Worm (Caenorhabditis elegans) whole organism, L2 larva: ENCODE results near the gene T19E7.6.

Experiments
- C34F6.9 ChIP-seq: fragments of 150-350 bp; optimal IDR thresholded peaks from 2 replicates; lab custom pipeline; 2014; ENCODE audit warnings: missing biosample characterization, missing genetic modification characterization
- F13H6.1 ChIP-seq: sonication (generic microtip); optimal IDR thresholded peaks from 2 replicates; lab custom pipeline; 2016; ENCODE audit warnings: missing genetic modification characterization, missing compliant biosample characterization
- ama-1 ChIP-seq: fragments of 150-350 bp; optimal IDR thresholded peaks from 2 replicates; lab custom pipeline; 2018; ENCODE audit warnings: inconsistent platforms
- blmp-1 ChIP-seq: sonication (generic microtip); optimal IDR thresholded peaks from 2 replicates; lab custom pipeline; 2017; ENCODE audit warnings: missing genetic modification characterization, mild to moderate bottlenecking, missing compliant biosample characterization, antibody characterized with exemption, moderate library complexity; ENCODE audit not compliant: insufficient read depth
- ceh-16 ChIP-seq: fragments of 150-350 bp; optimal IDR thresholded peaks from 2 replicates; lab custom pipeline; 2014; ENCODE audit warnings: missing biosample characterization, missing genetic modification characterization
- ceh-82 ChIP-seq: fragments of 150-350 bp; optimal IDR thresholded peaks from 2 replicates; lab custom pipeline; 2014; ENCODE audit warnings: missing biosample characterization, missing genetic modification characterization
- crh-2 ChIP-seq: sonication (generic microtip); optimal IDR thresholded peaks from 2 replicates; lab custom pipeline; 2017; ENCODE audit warnings: missing biosample characterization, missing genetic modification characterization
- dmd-4 ChIP-seq: sonication (generic microtip); optimal IDR thresholded peaks from 2 replicates; lab custom pipeline; 2017; ENCODE audit warnings: missing biosample characterization, missing genetic modification characterization
- egl-27 ChIP-seq: sonication (generic microtip); optimal IDR thresholded peaks from 3 replicates; lab custom pipeline; 2017; ENCODE audit warnings: missing biosample characterization, missing genetic modification reagents, missing genetic modification characterization
- elt-3 ChIP-seq: sonication (generic microtip); optimal IDR thresholded peaks from 2 replicates; lab custom pipeline; 2017; ENCODE audit warnings: missing biosample characterization, missing genetic modification characterization
- fos-1 ChIP-seq: fragments of 150-350 bp; optimal IDR thresholded peaks from 2 replicates; lab custom pipeline; 2014; ENCODE audit warnings: missing biosample characterization, missing genetic modification characterization
- gmeb-1 ChIP-seq: fragments of 150-350 bp; optimal IDR thresholded peaks from 2 replicates; lab custom pipeline; 2014; ENCODE audit warnings: missing biosample characterization, missing genetic modification characterization
- lin-11 ChIP-seq: fragments of 150-350 bp; sonication (generic microtip); optimal IDR thresholded peaks from 2 replicates; lab custom pipeline; 2014; ENCODE audit warnings: missing biosample characterization, missing genetic modification characterization, inconsistent platforms, mixed read lengths
- lin-13 ChIP-seq: fragments of 150-350 bp; optimal IDR thresholded peaks from 2 replicates; lab custom pipeline; 2014; ENCODE audit warnings: missing biosample characterization, missing genetic modification reagents, missing genetic modification characterization
- lsy-2 ChIP-seq, 2 experiments: fragments of 150-350 bp in 1 of 2; sonication (generic microtip) in 1 of 2; optimal IDR thresholded peaks; 2 replicates each; lab custom pipeline; 2014 to 2017; ENCODE audit warnings: missing biosample characterization in 2 of 2, missing genetic modification characterization in 2 of 2
- mab-5 ChIP-seq: fragments of 150-350 bp; optimal IDR thresholded peaks from 2 replicates; lab custom pipeline; 2014; ENCODE audit warnings: missing biosample characterization, missing genetic modification characterization
- mdl-1 ChIP-seq, 2 experiments: fragments of 150-350 bp in 1 of 2; sonication (generic microtip) in 1 of 2; optimal IDR thresholded peaks; 2 replicates each; lab custom pipeline; 2017; ENCODE audit warnings: missing biosample characterization in 2 of 2, missing genetic modification characterization in 2 of 2
- nhr-10 ChIP-seq: sonication (generic microtip); optimal IDR thresholded peaks from 2 replicates; lab custom pipeline; 2017; ENCODE audit warnings: missing biosample characterization, missing genetic modification characterization
- nhr-129 ChIP-seq: fragments of 150-350 bp; optimal IDR thresholded peaks from 2 replicates; lab custom pipeline; 2014; ENCODE audit warnings: missing biosample characterization, missing genetic modification characterization
- nhr-21 ChIP-seq: fragments of 150-350 bp; optimal IDR thresholded peaks from 2 replicates; lab custom pipeline; 2014; ENCODE audit warnings: missing biosample characterization, missing genetic modification characterization
- nhr-237 ChIP-seq: fragments of 150-350 bp; optimal IDR thresholded peaks from 2 replicates; lab custom pipeline; 2014; ENCODE audit warnings: missing biosample characterization, missing genetic modification characterization
- nhr-25 ChIP-seq: fragments of 150-350 bp; sonication (generic microtip); optimal IDR thresholded peaks from 3 replicates; lab custom pipeline; 2014; ENCODE audit warnings: missing biosample characterization, missing genetic modification characterization
- nhr-6 ChIP-seq: fragments of 150-350 bp; optimal IDR thresholded peaks from 2 replicates; lab custom pipeline; 2014; ENCODE audit warnings: missing biosample characterization, missing genetic modification characterization
- nhr-77 ChIP-seq: fragments of 150-350 bp; optimal IDR thresholded peaks from 2 replicates; lab custom pipeline; 2014; ENCODE audit warnings: missing biosample characterization, missing genetic modification characterization
- peb-1 ChIP-seq: fragments of 150-350 bp; optimal IDR thresholded peaks from 2 replicates; lab custom pipeline; 2014; ENCODE audit warnings: missing biosample characterization, missing genetic modification characterization
- sem-4 ChIP-seq: fragments of 150-350 bp; optimal IDR thresholded peaks from 2 replicates; lab custom pipeline; 2014; ENCODE audit warnings: missing biosample characterization, missing genetic modification reagents, missing genetic modification characterization
- skn-1 ChIP-seq: sonication (generic microtip); optimal IDR thresholded peaks from 2 replicates; lab custom pipeline; 2017; ENCODE audit warnings: missing biosample characterization, missing genetic modification characterization
- sma-3 ChIP-seq: sonication (generic microtip); optimal IDR thresholded peaks from 2 replicates; lab custom pipeline; 2016; ENCODE audit warnings: missing genetic modification reagents, missing genetic modification characterization, missing compliant biosample characterization
- sma-9 ChIP-seq, 2 experiments: fragments of 150-350 bp in 1 of 2; sonication (generic microtip) in 1 of 2; optimal IDR thresholded peaks; 2 replicates each; lab custom pipeline; 2014 to 2016; ENCODE audit warnings: missing genetic modification characterization in 2 of 2, mild to moderate bottlenecking in 1 of 2, missing biosample characterization in 1 of 2, missing compliant biosample characterization in 1 of 2, missing genetic modification reagents in 1 of 2, moderate library complexity in 1 of 2
- snpc-4 ChIP-seq: fragments of 150-350 bp; optimal IDR thresholded peaks from 2 replicates; lab custom pipeline; 2014; ENCODE audit warnings: missing biosample characterization, missing genetic modification characterization
- unc-39 ChIP-seq: fragments of 150-350 bp; optimal IDR thresholded peaks from 2 replicates; lab custom pipeline; 2014; ENCODE audit warnings: missing biosample characterization, missing genetic modification characterization
- zag-1 ChIP-seq: fragments of 150-350 bp; optimal IDR thresholded peaks from 2 replicates; lab custom pipeline; 2014; ENCODE audit warnings: missing biosample characterization, missing genetic modification characterization
- ztf-1 ChIP-seq: fragments of 200-800 bp; sonication (Bioruptor generic); conservative IDR thresholded peaks from 2 replicates; pipeline ENCODE4 v1.3.6; 2022; ENCODE audit warnings: missing genetic modification characterization, missing compliant biosample characterization
- ztf-11 ChIP-seq: sonication (generic microtip); optimal IDR thresholded peaks from 2 replicates; lab custom pipeline; 2017; ENCODE audit warnings: missing biosample characterization, missing genetic modification characterization
- ztf-4 ChIP-seq: fragments of 150-350 bp; optimal IDR thresholded peaks from 2 replicates; lab custom pipeline; 2014; ENCODE audit warnings: missing biosample characterization, missing genetic modification characterization

The T19E7.6 gene

DNA sequence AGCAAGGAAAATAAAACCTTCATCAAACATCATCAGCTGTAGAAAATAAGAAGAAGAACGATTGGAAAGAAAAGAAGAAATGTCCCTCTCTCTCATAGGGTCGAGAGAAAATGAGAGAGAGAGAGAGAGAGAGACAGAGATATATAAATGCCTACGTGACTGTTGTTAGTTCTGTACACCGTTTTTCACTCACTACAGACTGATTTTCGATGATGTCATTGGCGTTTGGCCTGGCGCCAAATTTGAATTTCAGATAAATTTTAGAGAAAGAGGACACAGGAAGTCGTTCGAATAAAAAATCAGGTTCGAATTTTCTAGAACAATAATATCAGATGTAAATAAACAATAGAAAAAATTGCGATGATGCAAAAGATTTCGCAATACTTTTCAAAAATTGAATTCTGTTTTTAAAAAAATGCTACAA lies 13.3 kb downstream of the T19E7.6 start:
- TF ChIP-seq gmeb-1 (tag; lab: Kevin White, UChicago) (peak; percentile 80), snpc-4 (tag; lab: Kevin White, UChicago) (no peak), F13H6.1 (tag; lab: Kevin White, UChicago) (peak; percentile 56), ztf-4 (tag; lab: Kevin White, UChicago) (peak; percentile 85), lin-13 (GFP tag; lab: Kevin White, UChicago) (peak; percentile 62), nhr-129 (peak; percentile 82), crh-2 (tag; lab: Kevin White, UChicago) (peak; percentile 77), nhr-25 (peak; percentile 91), nhr-6 (tag; lab: Kevin White, UChicago) (peak; percentile 77), sem-4 (tag; lab: Kevin White, UChicago) (peak; percentile 41), egl-27 (tag; lab: Kevin White, UChicago) (peak; percentile 45), blmp-1 (peak; percentile 53), mdl-1 (tag; optimal IDR thresholded peaks at IDR 0.05; lab: Kevin White, UChicago) (no peak), sma-9 (GFP tag; optimal IDR thresholded peaks at IDR 0.05; lab: Kevin White, UChicago) (peak; percentile 91), sma-9 (tag; optimal IDR thresholded peaks at IDR 0.05; lab: Kevin White, UChicago) (no peak), ceh-82 (tag; lab: Kevin White, UChicago) (no peak), zag-1 (tag; lab: Kevin White, UChicago) (no peak), fos-1 (peak; percentile 61), ztf-1 (GFP tag; lab: Robert Waterston, UW) (no peak), skn-1 (tag; lab: Kevin White, UChicago) (peak; percentile 92), sma-3 (peak; percentile 69), nhr-21 (peak; percentile 72), lsy-2 (tag; optimal IDR thresholded peaks at IDR 0.05; lab: Kevin White, UChicago) (peak in 1 of 2 experiments; percentile 73), C34F6.9 (tag; lab: Kevin White, UChicago) (peak; percentile 73)
- TF ChIP-seq, all 48 proteins: peak for 18

DNA sequence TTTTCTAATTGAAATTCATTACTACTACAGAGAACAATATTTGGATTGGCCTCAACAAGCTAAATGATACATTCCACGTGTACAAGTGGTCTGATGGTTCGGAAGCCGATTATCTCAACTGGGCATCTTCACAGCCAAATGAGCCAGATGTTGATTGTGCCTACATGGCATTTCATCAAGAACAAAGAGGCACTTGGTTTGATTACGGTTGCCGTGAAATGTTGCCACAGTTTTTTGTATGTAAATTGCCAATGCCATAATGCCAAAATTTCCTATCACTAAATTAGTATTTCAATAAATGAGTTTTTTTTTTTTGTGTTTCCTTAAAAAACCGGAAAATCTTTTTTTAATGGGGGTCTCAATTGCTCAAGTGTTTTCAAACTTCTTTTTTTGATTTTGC lies 14.6 kb downstream of the T19E7.6 start:
- TF ChIP-seq C34F6.9 (tag; lab: Kevin White, UChicago) (no peak), dmd-4 (tag; lab: Kevin White, UChicago) (no peak), sem-4 (tag; lab: Kevin White, UChicago) (no peak), lin-11 (no peak), unc-39 (tag; lab: Kevin White, UChicago) (no peak), skn-1 (tag; lab: Kevin White, UChicago) (no peak)

DNA sequence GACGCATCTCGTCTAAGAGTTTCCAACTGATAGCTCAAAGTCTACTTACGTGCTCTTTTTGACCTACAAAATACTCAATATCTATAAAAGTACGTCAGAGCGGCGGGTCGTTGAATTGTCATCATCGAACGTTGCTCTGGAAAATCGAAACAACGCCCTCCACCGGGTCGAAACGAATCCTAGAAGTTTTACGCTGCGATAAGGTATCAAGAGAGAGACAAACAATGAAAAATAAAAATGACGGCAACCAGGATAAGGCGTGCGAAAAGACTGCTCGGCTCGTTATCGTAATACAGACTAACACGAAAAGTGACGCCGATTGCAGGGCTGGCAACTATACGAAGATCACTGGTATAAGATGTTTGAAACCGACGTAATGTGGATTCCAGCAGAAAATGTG lies 15.1 kb downstream of the T19E7.6 start:
- TF ChIP-seq ama-1 (lab: Kevin White, UChicago) (no peak), skn-1 (tag; lab: Kevin White, UChicago) (peak; percentile 88), sma-3 (peak; percentile 26), dmd-4 (tag; lab: Kevin White, UChicago) (no peak), fos-1 (peak; percentile 68), F13H6.1 (tag; lab: Kevin White, UChicago) (peak; percentile 3), C34F6.9 (tag; lab: Kevin White, UChicago) (no peak), sma-9 (GFP tag; optimal IDR thresholded peaks at IDR 0.05; lab: Kevin White, UChicago) (peak; percentile 33), sma-9 (tag; optimal IDR thresholded peaks at IDR 0.05; lab: Kevin White, UChicago) (no peak)

DNA sequence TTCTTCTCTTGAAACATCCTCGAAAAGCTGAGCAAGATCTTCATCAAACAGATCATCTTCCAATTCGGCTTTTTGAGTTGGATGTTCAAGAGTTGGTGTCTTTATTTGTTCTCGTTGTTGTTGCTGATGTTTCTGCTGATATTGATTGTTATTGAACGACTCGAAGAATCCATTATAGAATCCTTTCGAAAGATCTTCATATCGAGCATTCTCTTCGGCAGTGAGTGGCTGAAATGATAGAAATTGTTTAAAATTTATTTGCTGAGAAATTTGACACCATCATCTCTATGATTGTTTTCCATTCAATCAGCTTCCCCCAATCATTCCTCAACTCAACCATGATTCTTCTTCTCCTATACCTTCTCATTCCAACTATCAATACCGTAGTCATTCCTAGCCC lies 15.7 kb downstream of the T19E7.6 start, which contains the start of gene clec-178:
Gene clec-178 (plus strand): TSS at position 301 of the 400 bp plus-strand sequence.
- TF ChIP-seq nhr-10 (tag; lab: Kevin White, UChicago), result no peak
- no peak for TF ChIP-seq sma-3
- TF ChIP-seq peb-1 (tag; lab: Kevin White, UChicago), result no peak
- TF ChIP-seq nhr-237 (tag; lab: Kevin White, UChicago), result no peak
- no peak for TF ChIP-seq ztf-4 (tag; lab: Kevin White, UChicago)
- no peak for TF ChIP-seq ztf-11 (tag; lab: Kevin White, UChicago)
- no peak for TF ChIP-seq snpc-4 (tag; lab: Kevin White, UChicago)
- no peak for TF ChIP-seq F13H6.1 (tag; lab: Kevin White, UChicago)
- no peak for TF ChIP-seq ztf-1 (GFP tag; lab: Robert Waterston, UW)
- no peak for TF ChIP-seq ceh-16 (tag; lab: Kevin White, UChicago)
- TF ChIP-seq elt-3 (tag; lab: Kevin White, UChicago), result no peak
- TF ChIP-seq egl-27 (tag; lab: Kevin White, UChicago), result no peak
- no peak for TF ChIP-seq nhr-77 (tag; lab: Kevin White, UChicago)
- TF ChIP-seq blmp-1, result no peak
- no peak for TF ChIP-seq mab-5 (tag; lab: Kevin White, UChicago)
- TF ChIP-seq sma-9 (GFP tag; optimal IDR thresholded peaks at IDR 0.05; lab: Kevin White, UChicago), result no peak
- no peak for TF ChIP-seq sma-9 (tag; optimal IDR thresholded peaks at IDR 0.05; lab: Kevin White, UChicago)
- no peak for TF ChIP-seq lin-11
- no peak for TF ChIP-seq nhr-6 (tag; lab: Kevin White, UChicago)
